Worm (Caenorhabditis elegans) whole organism, L4 larva: Measurements from ENCODE around the gene F21C10.9.
A peak's percentile ranks its signal among the peaks of the same experiment; 100 is the strongest.

Source experiments
- F10B5.3 ChIP-seq: sonication (generic microtip); optimal IDR thresholded peaks from 2 replicates; lab custom pipeline; 2016; ENCODE audit warnings: mild to moderate bottlenecking, missing genetic modification characterization, missing compliant biosample characterization
- F37D6.2 ChIP-seq: sonication (generic microtip); optimal IDR thresholded peaks from 2 replicates; lab custom pipeline; 2016; ENCODE audit warnings: mild to moderate bottlenecking, missing genetic modification characterization, missing compliant biosample characterization
- R02D3.7 ChIP-seq: fragments of 150-350 bp; sonication (generic microtip); optimal IDR thresholded peaks from 3 replicates; lab custom pipeline; 2014; ENCODE audit warnings: missing biosample characterization, missing genetic modification characterization
- Y75B8A.6 ChIP-seq: fragments of 200-800 bp; sonication (Bioruptor generic); IDR thresholded peaks from 2 replicates; pipeline ENCODE4 v1.3.6; 2022; ENCODE audit warnings: missing genetic modification reagents, missing genetic modification characterization, missing compliant biosample characterization
- ZK546.5 ChIP-seq, 2 experiments: sonication (generic microtip); optimal IDR thresholded peaks; 2 replicates each; lab custom pipeline; 2017; ENCODE audit warnings: missing biosample characterization in 2 of 2, missing genetic modification characterization in 2 of 2
- aha-1 ChIP-seq: fragments of 150-350 bp; peaks from one replicate; lab custom pipeline; 2014; ENCODE audit warnings: missing biosample characterization, missing genetic modification characterization
- arid-1 ChIP-seq: fragments of 200-800 bp; sonication (Bioruptor generic); conservative IDR thresholded peaks from 2 replicates; pipeline ENCODE4 v1.3.6; 2022; ENCODE audit warnings: missing genetic modification reagents, missing genetic modification characterization, missing compliant biosample characterization
- ceh-20 ChIP-seq: fragments of 200-800 bp; sonication (Bioruptor generic); IDR thresholded peaks from 2 replicates; pipeline ENCODE4 v1.3.6; 2022; ENCODE audit warnings: missing genetic modification reagents, missing genetic modification characterization, missing compliant biosample characterization
- ceh-44 ChIP-seq: fragments of 200-800 bp; sonication (Bioruptor generic); IDR thresholded peaks from 2 replicates; pipeline ENCODE4 v1.3.6; 2022; ENCODE audit warnings: missing genetic modification reagents, missing genetic modification characterization, missing compliant biosample characterization
- ceh-62 ChIP-seq: sonication (generic microtip); optimal IDR thresholded peaks from 2 replicates; lab custom pipeline; 2017; ENCODE audit warnings: missing biosample characterization, missing genetic modification characterization
- ctbp-1 ChIP-seq: fragments of 200-800 bp; sonication (Bioruptor generic); IDR thresholded peaks from 2 replicates; pipeline ENCODE4 v1.3.6; 2022; ENCODE audit warnings: missing genetic modification reagents, missing genetic modification characterization, missing compliant biosample characterization
- daf-12 ChIP-seq: fragments of 150-350 bp; optimal IDR thresholded peaks from 2 replicates; lab custom pipeline; 2014; ENCODE audit warnings: missing biosample characterization, missing genetic modification reagents, missing genetic modification characterization
- daf-16 ChIP-seq, 3 experiments: sonication (generic microtip); optimal IDR thresholded peaks; 2 replicates each; lab custom pipeline; 2016 to 2017; ENCODE audit warnings: missing genetic modification characterization in 3 of 3, missing genetic modification reagents in 3 of 3, mild to moderate bottlenecking in 2 of 3, missing compliant biosample characterization in 2 of 3, missing biosample characterization in 1 of 3, moderate library complexity in 1 of 3
- dmd-9 ChIP-seq: fragments of 200-800 bp; sonication (Bioruptor generic); IDR thresholded peaks from 2 replicates; pipeline ENCODE4 v1.3.6; 2022; ENCODE audit warnings: missing genetic modification reagents, missing genetic modification characterization, missing compliant biosample characterization
- dpl-1 ChIP-seq: fragments of 150-350 bp; optimal IDR thresholded peaks from 2 replicates; lab custom pipeline; 2014; ENCODE audit warnings: missing biosample characterization, missing genetic modification reagents, missing genetic modification characterization
- duxl-1 ChIP-seq: sonication (generic microtip); optimal IDR thresholded peaks from 2 replicates; lab custom pipeline; 2016; ENCODE audit warnings: mild to moderate bottlenecking, missing genetic modification characterization, moderate library complexity, missing compliant biosample characterization; ENCODE audit not compliant: poor library complexity
- egl-43 ChIP-seq: fragments of 200-800 bp; sonication (Bioruptor generic); IDR thresholded peaks from 2 replicates; pipeline ENCODE4 v1.3.6; 2022; ENCODE audit warnings: missing genetic modification reagents, missing genetic modification characterization, missing compliant biosample characterization
- fos-1 ChIP-seq: fragments of 150-350 bp; optimal IDR thresholded peaks from 2 replicates; lab custom pipeline; 2014; ENCODE audit warnings: missing biosample characterization, missing genetic modification characterization
- gei-8 ChIP-seq: fragments of 200-800 bp; sonication (Bioruptor generic); optimal IDR thresholded peaks from 2 replicates; lab custom pipeline; 2018; ENCODE audit warnings: mild to moderate bottlenecking, missing genetic modification characterization, missing compliant biosample characterization
- hmg-1.1 ChIP-seq: fragments of 200-800 bp; sonication (Bioruptor generic); IDR thresholded peaks from 2 replicates; pipeline ENCODE4 v1.3.6; 2022; ENCODE audit warnings: missing genetic modification reagents, missing genetic modification characterization, missing compliant biosample characterization
- lim-7 ChIP-seq: fragments of 200-800 bp; sonication (Bioruptor generic); IDR thresholded peaks from 2 replicates; pipeline ENCODE4 v1.3.6; 2022; ENCODE audit warnings: missing genetic modification characterization, missing compliant biosample characterization
- lin-1 ChIP-seq: fragments of 200-800 bp; sonication (Bioruptor generic); IDR thresholded peaks from 2 replicates; pipeline ENCODE4 v1.3.6; 2022; ENCODE audit warnings: missing genetic modification reagents, missing genetic modification characterization, missing compliant biosample characterization
- lin-38 ChIP-seq: fragments of 200-800 bp; sonication (Bioruptor generic); IDR thresholded peaks from 2 replicates; pipeline ENCODE4 v1.3.6; 2022; ENCODE audit warnings: missing genetic modification reagents, missing genetic modification characterization, missing compliant biosample characterization
- lin-39 ChIP-seq: fragments of 150-350 bp; optimal IDR thresholded peaks from 2 replicates; lab custom pipeline; 2014; ENCODE audit warnings: missing biosample characterization, missing genetic modification reagents, missing genetic modification characterization
- lir-3 ChIP-seq: sonication (generic microtip); optimal IDR thresholded peaks from 2 replicates; lab custom pipeline; 2016; ENCODE audit warnings: mild to moderate bottlenecking, missing genetic modification characterization, missing compliant biosample characterization
- lsy-2 ChIP-seq, 2 experiments: fragments of 150-350 bp in 1 of 2; sonication (generic microtip) in 1 of 2; optimal IDR thresholded peaks; 2 replicates each; lab custom pipeline; 2014 to 2017; ENCODE audit warnings: missing biosample characterization in 2 of 2, missing genetic modification characterization in 2 of 2
- madf-9 ChIP-seq: fragments of 200-800 bp; sonication (Bioruptor generic); conservative IDR thresholded peaks from 2 replicates; pipeline ENCODE4 v1.3.6; 2022; ENCODE audit warnings: missing genetic modification reagents, missing genetic modification characterization, missing compliant biosample characterization
- mep-1 ChIP-seq: fragments of 150-350 bp; sonication (generic microtip); optimal IDR thresholded peaks from 3 replicates; lab custom pipeline; 2014; ENCODE audit warnings: missing biosample characterization, missing genetic modification characterization
- mes-2 ChIP-seq: sonication (generic microtip); optimal IDR thresholded peaks from 2 replicates; lab custom pipeline; 2016; ENCODE audit warnings: missing genotype, mild to moderate bottlenecking, missing genetic modification characterization, missing compliant biosample characterization; ENCODE audit not compliant: poor library complexity, severe bottlenecking
- mxl-2 ChIP-seq: fragments of 200-800 bp; sonication (Bioruptor generic); conservative IDR thresholded peaks from 2 replicates; pipeline ENCODE4 v1.3.6; 2022; ENCODE audit warnings: missing genetic modification reagents, missing genetic modification characterization, missing compliant biosample characterization
- mxl-3 ChIP-seq: fragments of 200-800 bp; sonication (Bioruptor generic); optimal IDR thresholded peaks from 2 replicates; lab custom pipeline; 2018; ENCODE audit warnings: mild to moderate bottlenecking, missing genetic modification characterization, missing compliant biosample characterization
- nhr-41 ChIP-seq: fragments of 200-800 bp; sonication (Bioruptor generic); IDR thresholded peaks from 2 replicates; pipeline ENCODE4 v1.3.6; 2022; ENCODE audit warnings: missing genetic modification reagents, missing genetic modification characterization, missing compliant biosample characterization
- skn-1 ChIP-seq: fragments of 150-350 bp; optimal IDR thresholded peaks from 2 replicates; lab custom pipeline; 2014; ENCODE audit warnings: missing biosample characterization, missing genetic modification characterization
- snpc-4 ChIP-seq: fragments of 150-350 bp; optimal IDR thresholded peaks from 2 replicates; lab custom pipeline; 2014; ENCODE audit warnings: missing biosample characterization, missing genetic modification characterization
- unc-39 ChIP-seq: sonication (generic microtip); optimal IDR thresholded peaks from 2 replicates; lab custom pipeline; 2017; ENCODE audit warnings: missing biosample characterization, missing genetic modification characterization
- zfp-3 ChIP-seq: fragments of 200-800 bp; sonication (Bioruptor generic); conservative IDR thresholded peaks from 2 replicates; pipeline ENCODE4 v1.3.6; 2022; ENCODE audit warnings: missing genetic modification reagents, missing genetic modification characterization, missing compliant biosample characterization
- zip-11 ChIP-seq: fragments of 200-800 bp; sonication (Bioruptor generic); IDR thresholded peaks from 2 replicates; pipeline ENCODE4 v1.3.6; 2022; ENCODE audit warnings: missing genetic modification characterization, missing compliant biosample characterization
- ztf-11 ChIP-seq: fragments of 150-350 bp; optimal IDR thresholded peaks from 2 replicates; lab custom pipeline; 2014; ENCODE audit warnings: missing biosample characterization, missing genetic modification characterization

Gene F21C10.9

DNA sequence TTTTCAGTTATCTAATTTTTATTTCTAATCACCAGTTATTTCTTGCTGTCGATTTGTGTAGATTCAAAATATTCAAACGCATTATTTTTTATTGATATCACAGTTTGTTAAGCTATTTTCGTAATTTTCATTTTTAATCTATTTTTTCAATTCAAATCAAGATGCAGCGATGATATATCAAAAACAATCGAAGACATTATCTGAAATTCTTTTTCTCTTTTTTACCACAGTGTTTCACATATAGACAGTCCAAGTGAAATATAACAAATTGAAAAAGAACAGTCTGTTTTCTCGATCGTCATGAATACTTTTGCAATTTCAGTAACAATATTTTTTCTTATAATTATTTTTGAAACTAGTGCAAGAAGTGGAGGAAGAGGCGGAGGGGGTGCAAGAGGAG, 26.8 kb upstream of the F21C10.9 start, which contains the start of gene F21C10.5:
Gene F21C10.5 (plus strand): TSS at position 301 of the 400 bp plus-strand sequence.
- TF ChIP-seq Y75B8A.6 (GFP tag; lab: Robert Waterston, UW): no peak
- TF ChIP-seq skn-1 (tag; lab: Kevin White, UChicago): no peak
- TF ChIP-seq lsy-2 (tag; optimal IDR thresholded peaks at IDR 0.05; lab: Kevin White, UChicago): no peak
- no peak for TF ChIP-seq zfp-3 (GFP tag; lab: Robert Waterston, UW)
- TF ChIP-seq aha-1: no peak
- TF ChIP-seq nhr-41 (GFP tag; lab: Robert Waterston, UW): no peak
- no peak for TF ChIP-seq zip-11 (GFP tag; lab: Robert Waterston, UW)
- no peak for TF ChIP-seq mxl-3 (GFP tag; lab: Kevin White, UChicago)
- TF ChIP-seq ctbp-1 (GFP tag; lab: Robert Waterston, UW): no peak
- no peak for TF ChIP-seq lin-1
- TF ChIP-seq lim-7 (GFP tag; lab: Robert Waterston, UW): no peak
- no peak for TF ChIP-seq lir-3 (tag; lab: Kevin White, UChicago)
- TF ChIP-seq dmd-9 (GFP tag; lab: Robert Waterston, UW): no peak
- no peak for TF ChIP-seq lin-39 (tag; lab: Kevin White, UChicago)
- TF ChIP-seq gei-8 (GFP tag; lab: Kevin White, UChicago): no peak

DNA sequence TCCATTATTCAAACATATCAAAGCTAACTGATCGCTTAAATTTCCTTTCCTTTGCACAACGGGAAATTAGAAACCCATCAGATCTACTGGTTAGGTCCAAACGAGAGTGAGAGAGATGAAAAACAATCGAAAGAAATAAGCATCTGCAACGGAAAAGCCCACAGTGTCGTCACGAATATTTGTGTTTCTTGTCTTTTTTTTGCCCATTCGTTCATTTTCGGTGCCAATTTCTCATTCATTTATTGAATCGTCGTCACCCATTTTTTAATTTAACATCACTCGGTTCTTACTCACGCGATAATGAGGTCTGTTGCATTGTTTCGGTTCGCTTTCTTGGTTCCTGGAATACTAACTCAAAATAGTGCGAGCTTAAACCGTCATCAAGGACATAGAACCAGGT, 25.7 kb upstream of the F21C10.9 start, which contains the start of gene F21C10.6:
Gene F21C10.6 (plus strand): TSS at position 301 of the 400 bp plus-strand sequence.
- TF ChIP-seq mxl-2 (GFP tag; lab: Robert Waterston, UW) (no peak), dpl-1 (GFP tag; lab: Kevin White, UChicago) (no peak), fos-1 (no peak), snpc-4 (tag; lab: Kevin White, UChicago) (no peak), dmd-9 (GFP tag; lab: Robert Waterston, UW) (no peak), mep-1 (tag; lab: Kevin White, UChicago) (no peak), lsy-2 (tag; optimal IDR thresholded peaks at IDR 0.05; lab: Kevin White, UChicago) (no peak), madf-9 (GFP tag; lab: Robert Waterston, UW) (no peak), aha-1 (no peak), arid-1 (GFP tag; lab: Robert Waterston, UW) (no peak), mxl-3 (GFP tag; lab: Kevin White, UChicago) (no peak), ceh-20 (GFP tag; lab: Robert Waterston, UW) (no peak), daf-16 (GFP tag; optimal IDR thresholded peaks at IDR 0.05; lab: Kevin White, UChicago) (no peak), daf-16 (tag; optimal IDR thresholded peaks at IDR 0.05; lab: Kevin White, UChicago) (no peak), F37D6.2 (no peak), duxl-1 (tag; lab: Kevin White, UChicago) (no peak), ZK546.5 (tag; optimal IDR thresholded peaks at IDR 0.05; lab: Kevin White, UChicago) (no peak)

DNA sequence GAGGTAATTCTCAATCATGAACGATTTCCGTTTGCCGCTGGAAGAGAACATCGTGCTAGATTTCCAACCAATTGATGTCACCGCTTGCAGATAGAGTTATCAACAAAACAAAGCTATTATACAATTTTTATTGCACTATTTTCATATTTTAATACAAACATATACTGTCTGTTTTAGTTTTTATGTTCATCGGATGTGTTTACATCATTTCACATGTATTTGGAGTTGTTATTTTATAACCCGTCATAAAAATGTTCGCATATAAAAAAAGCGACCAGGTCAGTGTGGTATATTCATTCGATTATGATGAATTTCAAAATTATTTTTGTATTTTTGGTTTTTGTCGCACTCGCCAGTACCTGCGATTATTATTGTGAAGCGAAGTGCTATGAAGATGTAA, 24.7 kb upstream of the F21C10.9 start, which contains the start of gene F21C10.11:
Gene F21C10.11 (plus strand): TSS at position 301 of the 400 bp plus-strand sequence.
- TF ChIP-seq ztf-11 (no peak), aha-1 (peak; percentile 76), egl-43 (no peak)
- TF ChIP-seq, all 104 proteins: peak for 1

DNA sequence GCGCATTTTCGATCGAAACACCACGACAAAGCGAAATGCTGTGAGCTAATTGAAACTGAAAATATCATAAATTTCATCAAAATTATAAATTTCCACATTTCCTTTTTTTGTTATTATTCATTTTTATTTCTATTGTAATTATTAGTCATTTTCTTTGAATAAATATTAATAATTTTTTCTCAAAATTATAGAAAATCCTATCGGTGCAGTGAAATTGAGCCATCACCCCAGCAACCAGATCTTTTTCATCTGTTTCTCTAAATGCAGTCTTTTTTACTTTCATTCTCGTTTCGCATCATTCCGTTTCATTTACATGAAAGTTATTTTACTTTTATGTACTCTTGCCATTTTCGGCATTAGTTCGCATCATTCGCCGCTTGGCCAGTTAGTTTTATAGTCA, 23.5 kb upstream of the F21C10.9 start, which contains the start of gene F21C10.13:
Gene F21C10.13 (plus strand): TSS at position 301 of the 400 bp plus-strand sequence.
- no peak for TF ChIP-seq ceh-44
- TF ChIP-seq fos-1: no peak
- TF ChIP-seq ceh-62 (tag; lab: Kevin White, UChicago): no peak
- TF ChIP-seq lin-38 (GFP tag; lab: Robert Waterston, UW): no peak
- TF ChIP-seq hmg-1.1 (GFP tag; lab: Robert Waterston, UW): no peak
- no peak for TF ChIP-seq F37D6.2
- no peak for TF ChIP-seq R02D3.7 (tag; lab: Kevin White, UChicago)
- TF ChIP-seq lir-3 (tag; lab: Kevin White, UChicago): no peak
- TF ChIP-seq mep-1 (tag; lab: Kevin White, UChicago): no peak
- TF ChIP-seq mes-2 (tag; lab: Kevin White, UChicago): no peak
- TF ChIP-seq daf-12 (tag; lab: Kevin White, UChicago): no peak
- no peak for TF ChIP-seq daf-16 (GFP tag; optimal IDR thresholded peaks at IDR 0.05; lab: Kevin White, UChicago)
- no peak for TF ChIP-seq daf-16 (tag; optimal IDR thresholded peaks at IDR 0.05; lab: Kevin White, UChicago)
- TF ChIP-seq unc-39: no peak
- no peak for TF ChIP-seq arid-1 (GFP tag; lab: Robert Waterston, UW)
- no peak for TF ChIP-seq F10B5.3
